Fruit fly (Drosophila melanogaster) whole organism, pupa: ENCODE results near the gene CG5160.
A peak's percentile ranks its signal among the peaks of the same experiment; 100 is the strongest.

ENCODE experiments used
- CG10348 ChIP-seq: fragments of 200-800 bp; sonication (Bioruptor generic); IDR thresholded peaks from 2 replicates; pipeline ENCODE4 v1.3.6; 2022; ENCODE audit warnings: missing biosample characterization, missing genetic modification characterization
- CG12605 ChIP-seq: fragments of 200-800 bp; sonication (Bioruptor generic); IDR thresholded peaks from 2 replicates; pipeline ENCODE4 v1.3.6; 2022; ENCODE audit warnings: missing biosample characterization, missing genetic modification characterization
- CG13204 ChIP-seq: fragments of 200-800 bp; sonication (Bioruptor generic); optimal IDR thresholded peaks from 2 replicates; lab custom pipeline; 2018; ENCODE audit warnings: missing biosample characterization, mild to moderate bottlenecking, missing genetic modification characterization, moderate library complexity
- CG14655 ChIP-seq: fragments of 200-800 bp; sonication (Bioruptor generic); optimal IDR thresholded peaks from 3 replicates; lab custom pipeline; 2017; ENCODE audit warnings: mild to moderate bottlenecking, missing biosample characterization, missing genetic modification reagents, missing genetic modification characterization
- CG15710 ChIP-seq: fragments of 200-800 bp; sonication (Bioruptor generic); optimal IDR thresholded peaks from 2 replicates; lab custom pipeline; 2018; ENCODE audit warnings: missing biosample characterization, mild to moderate bottlenecking, missing genetic modification characterization, moderate library complexity
- CG17806 ChIP-seq: fragments of 200-800 bp; sonication (Bioruptor generic); optimal IDR thresholded peaks from 2 replicates; lab custom pipeline; 2018; ENCODE audit warnings: missing biosample characterization, mild to moderate bottlenecking, missing genetic modification characterization, moderate library complexity
- CG32121 ChIP-seq: fragments of 200-800 bp; sonication (Bioruptor generic); IDR thresholded peaks from 2 replicates; pipeline ENCODE4 v1.3.6; 2022; ENCODE audit warnings: missing biosample characterization, missing genetic modification characterization
- CG34367 ChIP-seq: fragments of 200-800 bp; sonication (Bioruptor generic); optimal IDR thresholded peaks from 2 replicates; lab custom pipeline; 2018; ENCODE audit warnings: missing biosample characterization, mild to moderate bottlenecking, missing genetic modification characterization
- CG4496 ChIP-seq: fragments of 200-800 bp; sonication (Bioruptor generic); IDR thresholded peaks from 3 replicates; pipeline ENCODE4 v1.3.6; 2022; ENCODE audit warnings: missing biosample characterization, missing genetic modification characterization
- CG8159 ChIP-seq: fragments of 200-800 bp; sonication (Bioruptor generic); optimal IDR thresholded peaks from 3 replicates; lab custom pipeline; 2018; ENCODE audit warnings: missing biosample characterization, mild to moderate bottlenecking, missing genetic modification characterization, moderate library complexity
- CG8301 ChIP-seq: fragments of 200-800 bp; sonication (Bioruptor generic); optimal IDR thresholded peaks from 2 replicates; lab custom pipeline; 2018; ENCODE audit warnings: missing biosample characterization, mild to moderate bottlenecking, missing genetic modification characterization
- CG9948 ChIP-seq: fragments of 200-800 bp; sonication (Bioruptor generic); optimal IDR thresholded peaks from 2 replicates; lab custom pipeline; 2018; ENCODE audit warnings: missing biosample characterization, mild to moderate bottlenecking, missing genetic modification characterization, moderate library complexity
- D1 ChIP-seq: fragments of 200-800 bp; sonication (Bioruptor generic); optimal IDR thresholded peaks from 2 replicates; lab custom pipeline; 2018; ENCODE audit warnings: missing biosample characterization, mild to moderate bottlenecking, missing genetic modification characterization, moderate library complexity
- EcR ChIP-seq: fragments of 200-800 bp; sonication (Bioruptor generic); optimal IDR thresholded peaks from 3 replicates; lab custom pipeline; 2019; ENCODE audit warnings: missing biosample characterization, missing genetic modification characterization, mild to moderate bottlenecking, moderate library complexity, missing genetic modification reagents
- Ets98B ChIP-seq: fragments of 200-800 bp; sonication (Bioruptor generic); IDR thresholded peaks from 2 replicates; pipeline ENCODE4 v1.3.6; 2022; ENCODE audit warnings: missing biosample characterization, missing genetic modification characterization
- Pif1A ChIP-seq: fragments of 200-800 bp; sonication (Bioruptor generic); optimal IDR thresholded peaks from 3 replicates; lab custom pipeline; 2016; ENCODE audit warnings: missing biosample characterization, missing genetic modification characterization
- Pif1B ChIP-seq: fragments of 200-800 bp; sonication (Bioruptor generic); optimal IDR thresholded peaks from 3 replicates; lab custom pipeline; 2016; ENCODE audit warnings: missing biosample characterization, missing genetic modification characterization
- Snoo ChIP-seq: fragments of 200-800 bp; sonication (Bioruptor generic); optimal IDR thresholded peaks from 3 replicates; lab custom pipeline; 2017; ENCODE audit warnings: missing biosample characterization, mild to moderate bottlenecking, missing genetic modification characterization, inconsistent platforms
- fd96Ca ChIP-seq: fragments of 200-800 bp; sonication (Bioruptor generic); IDR thresholded peaks from 3 replicates; pipeline ENCODE4 v1.3.6; 2022; ENCODE audit warnings: missing biosample characterization, missing genetic modification characterization
- gl ChIP-seq: fragments of 200-800 bp; sonication (Bioruptor generic); optimal IDR thresholded peaks from 2 replicates; lab custom pipeline; 2018; ENCODE audit warnings: missing biosample characterization, mild to moderate bottlenecking, missing genetic modification characterization
- rn ChIP-seq: fragments of 200-800 bp; sonication (Bioruptor generic); IDR thresholded peaks from 2 replicates; pipeline ENCODE4 v1.3.6; 2022; ENCODE audit warnings: missing biosample characterization, missing genetic modification characterization

CG5160 gene

dm6 chr2L:7358788-7359187 lies 39.8 kb downstream of the CG5160 start:
- TF ChIP-seq Pif1A (no peak), CG17806 (no peak), fd96Ca (no peak), EcR (GFP tag; lab: Kevin White, UChicago) (no peak), Ets98B (GFP tag; lab: Robert Waterston, UW) (no peak)

DNA sequence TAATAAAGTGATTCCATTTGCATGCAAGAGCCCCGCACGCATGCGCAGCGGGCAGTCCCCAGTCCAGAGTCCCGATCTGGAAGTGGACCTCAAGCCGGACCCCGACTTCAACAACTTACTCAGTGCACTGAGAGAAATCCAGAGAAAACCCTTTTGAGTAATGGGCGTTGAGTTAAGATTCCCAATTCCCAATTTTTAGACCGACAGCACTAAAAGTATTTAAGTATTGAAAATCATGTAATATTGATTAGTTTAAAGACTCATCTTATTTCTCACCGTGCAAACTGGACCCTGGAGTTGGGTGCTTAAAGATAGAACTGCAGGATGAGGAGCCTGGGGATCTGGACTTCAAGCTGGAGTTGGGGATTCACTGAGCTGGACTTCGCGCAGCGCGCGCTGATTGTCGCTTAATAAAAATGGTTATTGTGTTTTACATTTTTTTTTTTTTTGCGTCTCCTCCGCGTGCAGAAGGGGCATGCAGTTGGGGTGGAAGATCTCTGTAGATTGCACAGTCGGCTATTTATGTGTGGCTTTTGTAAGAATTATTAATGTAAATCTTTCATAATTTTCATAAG lies 40.5 kb downstream of the CG5160 start:
- TF ChIP-seq CG15710 (tag; lab: Kevin White, UChicago): peak; percentile 97
- TF ChIP-seq gl: peak; percentile 96
- peak; percentile 96 for TF ChIP-seq CG34367 (tag; lab: Kevin White, UChicago)
- peak; percentile 95 for TF ChIP-seq CG9948 (tag; lab: Kevin White, UChicago)
- peak; percentile 67 for TF ChIP-seq D1 (tag; lab: Kevin White, UChicago)
- TF ChIP-seq CG8159 (tag; lab: Kevin White, UChicago): peak; percentile 96
- TF ChIP-seq CG4496 (GFP tag; lab: Robert Waterston, UW): peak; percentile 87; the same call in 2 of the 3 replicates
- TF ChIP-seq Pif1A: peak; percentile 83
- TF ChIP-seq Snoo (tag; lab: Kevin White, UChicago): peak; percentile 88
- TF ChIP-seq CG14655 (GFP tag; lab: Kevin White, UChicago): peak; percentile 93
- TF ChIP-seq CG10348 (GFP tag; lab: Robert Waterston, UW): no peak
- peak; percentile 96 for TF ChIP-seq CG17806
- peak; percentile 80 for TF ChIP-seq EcR (GFP tag; lab: Kevin White, UChicago)
- peak; percentile 88 for TF ChIP-seq CG8301 (tag; lab: Kevin White, UChicago)
- peak; percentile 96 for TF ChIP-seq CG13204 (GFP tag; lab: Kevin White, UChicago)
- no peak for TF ChIP-seq CG32121 (GFP tag; lab: Robert Waterston, UW)
- TF ChIP-seq rn: peak; percentile 71
- TF ChIP-seq fd96Ca: peak; percentile 90
- peak; percentile 96 for TF ChIP-seq Pif1B (GFP tag; lab: Kevin White, UChicago)
- TF ChIP-seq CG12605: peak; percentile 85
- TF ChIP-seq Ets98B (GFP tag; lab: Robert Waterston, UW): peak; percentile 51; the same call in 1 of the 2 replicates

DNA sequence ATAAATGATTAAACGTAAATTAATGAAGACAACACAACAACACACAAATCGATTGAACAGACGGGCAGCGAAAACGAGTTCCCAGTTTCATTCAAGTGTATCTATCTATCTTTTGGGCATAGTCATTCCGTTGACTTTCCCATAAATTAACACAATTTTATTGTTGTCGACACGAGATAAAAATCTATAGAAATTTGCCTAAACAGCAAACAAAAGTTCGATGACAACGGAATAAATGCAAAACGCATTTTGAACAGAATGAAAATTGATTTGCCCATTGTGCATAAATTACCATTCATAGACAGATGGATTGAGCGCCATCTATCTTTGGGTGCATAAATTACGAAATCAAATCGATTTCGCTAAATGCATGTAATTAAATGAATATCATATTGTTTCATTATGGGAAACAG lies 45.8 kb downstream of the CG5160 start:
- TF ChIP-seq CG8159 (tag; lab: Kevin White, UChicago) (no peak), rn (no peak), CG8301 (tag; lab: Kevin White, UChicago) (no peak), EcR (GFP tag; lab: Kevin White, UChicago) (no peak), gl (no peak), CG4496 (GFP tag; lab: Robert Waterston, UW) (no peak), CG13204 (GFP tag; lab: Kevin White, UChicago) (no peak), CG15710 (tag; lab: Kevin White, UChicago) (no peak)
